Fruit fly (Drosophila melanogaster) whole organism, embryonic: ENCODE measurements around the gene Cat.
A peak's percentile ranks its signal among the peaks of the same experiment; 100 is the strongest.

Source experiments
- C15 ChIP-seq: fragments of 200-800 bp; sonication (Bioruptor generic); IDR thresholded peaks from 3 replicates; pipeline ENCODE4 v1.3.6; 2022; ENCODE audit warnings: missing biosample characterization, missing genetic modification characterization
- CG10147 ChIP-seq: fragments of 200-800 bp; sonication (Bioruptor generic); optimal IDR thresholded peaks from 2 replicates; lab custom pipeline; 2019; ENCODE audit warnings: missing biosample characterization, mild to moderate bottlenecking, missing genetic modification characterization, moderate library complexity
- CG10209 ChIP-seq: fragments of 200-800 bp; sonication (Bioruptor generic); optimal IDR thresholded peaks from 3 replicates; lab custom pipeline; 2017; ENCODE audit warnings: missing biosample characterization, mild to moderate bottlenecking, missing genetic modification characterization, missing genetic modification reagents
- CG10543 ChIP-seq: fragments of 200-800 bp; sonication (Bioruptor generic); optimal IDR thresholded peaks from 3 replicates; lab custom pipeline; 2017; ENCODE audit warnings: missing biosample characterization, mild to moderate bottlenecking, missing genetic modification characterization, moderate library complexity
- CG11398 ChIP-seq: fragments of 200-800 bp; sonication (Bioruptor generic); optimal IDR thresholded peaks from 2 replicates; lab custom pipeline; 2016; ENCODE audit warnings: missing biosample characterization, missing genetic modification characterization
- CG12155 ChIP-seq: fragments of 200-800 bp; sonication (Bioruptor generic); optimal IDR thresholded peaks from 3 replicates; lab custom pipeline; 2016; ENCODE audit warnings: missing biosample characterization, missing genetic modification characterization
- CG13775 ChIP-seq: fragments of 200-800 bp; sonication (Bioruptor generic); optimal IDR thresholded peaks from 3 replicates; lab custom pipeline; 2017; ENCODE audit warnings: missing biosample characterization, mild to moderate bottlenecking, missing genetic modification characterization
- CG15269 ChIP-seq: fragments of 200-800 bp; sonication (Bioruptor generic); optimal IDR thresholded peaks from 2 replicates; lab custom pipeline; 2018; ENCODE audit warnings: missing biosample characterization, mild to moderate bottlenecking, missing genetic modification characterization, moderate library complexity
- CG17612 ChIP-seq: fragments of 200-800 bp; sonication (Bioruptor generic); IDR thresholded peaks from 2 replicates; pipeline ENCODE4 v1.3.6; 2022; ENCODE audit warnings: missing biosample characterization, missing genetic modification characterization
- CG18764 ChIP-seq: fragments of 200-800 bp; sonication (Bioruptor generic); optimal IDR thresholded peaks from 3 replicates; lab custom pipeline; 2016; ENCODE audit warnings: missing biosample characterization, missing genetic modification characterization
- CG31365 ChIP-seq: fragments of 200-800 bp; sonication (Bioruptor generic); optimal IDR thresholded peaks from 2 replicates; lab custom pipeline; 2018; ENCODE audit warnings: missing biosample characterization, mild to moderate bottlenecking, missing genetic modification characterization
- CG31388 ChIP-seq: fragments of 200-800 bp; sonication (Bioruptor generic); optimal IDR thresholded peaks from 2 replicates; lab custom pipeline; 2016; ENCODE audit warnings: missing biosample characterization, missing genetic modification characterization
- CG3163 ChIP-seq: fragments of 200-800 bp; sonication (Bioruptor generic); optimal IDR thresholded peaks from 3 replicates; lab custom pipeline; 2016; ENCODE audit warnings: missing biosample characterization, missing genetic modification characterization
- CG34224 ChIP-seq: fragments of 200-800 bp; sonication (Bioruptor generic); IDR thresholded peaks from 3 replicates; pipeline ENCODE4 v1.3.6; 2022; ENCODE audit warnings: missing biosample characterization, missing genetic modification characterization; ENCODE audit not compliant: partially characterized antibody
- CG4730 ChIP-seq: fragments of 200-800 bp; sonication (Bioruptor generic); IDR thresholded peaks from 2 replicates; pipeline ENCODE4 v1.3.6; 2022; ENCODE audit warnings: missing biosample characterization, missing genetic modification characterization
- CG6175 ChIP-seq: fragments of 200-800 bp; sonication (Bioruptor generic); IDR thresholded peaks from 3 replicates; pipeline ENCODE4 v1.3.6; 2022; ENCODE audit warnings: missing biosample characterization, missing genetic modification characterization
- CG6791 ChIP-seq: fragments of 200-800 bp; sonication (Bioruptor generic); IDR thresholded peaks from 3 replicates; pipeline ENCODE4 v1.3.6; 2022; ENCODE audit warnings: missing biosample characterization, missing genetic modification characterization; ENCODE audit not compliant: partially characterized antibody
- CG7745 ChIP-seq: fragments of 200-800 bp; sonication (Bioruptor generic); optimal IDR thresholded peaks from 2 replicates; lab custom pipeline; 2018; ENCODE audit warnings: missing biosample characterization, mild to moderate bottlenecking, missing genetic modification characterization, moderate library complexity
- CG7786 ChIP-seq: fragments of 200-800 bp; sonication (Bioruptor generic); optimal IDR thresholded peaks from 2 replicates; lab custom pipeline; 2016; ENCODE audit warnings: missing biosample characterization, missing genetic modification characterization
- CG8765 ChIP-seq: fragments of 200-800 bp; sonication (Bioruptor generic); IDR thresholded peaks from 2 replicates; pipeline ENCODE4 v1.3.6; 2022; ENCODE audit warnings: missing biosample characterization, missing genetic modification characterization
- CG8924 ChIP-seq: fragments of 200-800 bp; optimal IDR thresholded peaks from 3 replicates; lab custom pipeline; 2019; ENCODE audit warnings: missing biosample characterization, mild to moderate bottlenecking, missing genetic modification characterization, moderate library complexity
- CG8944 ChIP-seq: fragments of 200-800 bp; sonication (Bioruptor generic); optimal IDR thresholded peaks from 3 replicates; lab custom pipeline; 2016; ENCODE audit warnings: missing biosample characterization, missing genetic modification characterization
- CG9727 ChIP-seq: fragments of 200-800 bp; sonication (Bioruptor generic); optimal IDR thresholded peaks from 3 replicates; lab custom pipeline; 2017; ENCODE audit warnings: missing biosample characterization, mild to moderate bottlenecking, missing genetic modification characterization
- CTCF ChIP-seq: fragments of 200-800 bp; sonication (Bioruptor generic); optimal IDR thresholded peaks from 2 replicates; lab custom pipeline; 2017; ENCODE audit warnings: missing biosample characterization, mild to moderate bottlenecking, missing genetic modification characterization, moderate library complexity
- D19A ChIP-seq: fragments of 200-800 bp; optimal IDR thresholded peaks from 3 replicates; lab custom pipeline; 2019; ENCODE audit warnings: missing biosample characterization, mild to moderate bottlenecking, missing genetic modification characterization, moderate library complexity
- Deaf1 ChIP-seq: fragments of 200-800 bp; optimal IDR thresholded peaks from 3 replicates; lab custom pipeline; 2019; ENCODE audit warnings: missing biosample characterization, mild to moderate bottlenecking, missing genetic modification characterization, moderate library complexity
- Hmx ChIP-seq: fragments of 200-800 bp; sonication (Bioruptor generic); optimal IDR thresholded peaks from 2 replicates; lab custom pipeline; 2016; ENCODE audit warnings: missing biosample characterization, missing genetic modification characterization
- Hsf ChIP-seq: fragments of 200-800 bp; sonication (Bioruptor generic); optimal IDR thresholded peaks from 3 replicates; lab custom pipeline; 2016; ENCODE audit warnings: missing biosample characterization, missing genetic modification characterization
- Kr ChIP-seq: fragments of 200-800 bp; sonication (Bioruptor generic); optimal IDR thresholded peaks from 2 replicates; lab custom pipeline; 2017; ENCODE audit warnings: missing biosample characterization, mild to moderate bottlenecking, missing genetic modification characterization
- Lpt ChIP-seq: fragments of >200 bp; optimal IDR thresholded peaks from 2 replicates; lab custom pipeline; 2018; ENCODE audit warnings: missing biosample characterization, missing genetic modification characterization
- Mrtf ChIP-seq: fragments of 200-800 bp; sonication (Bioruptor generic); IDR thresholded peaks from 3 replicates; pipeline ENCODE4 v1.3.6; 2022; ENCODE audit warnings: missing biosample characterization, missing genetic modification characterization
- NC2β ChIP-seq: fragments of 200-800 bp; sonication (Bioruptor generic); optimal IDR thresholded peaks from 2 replicates; lab custom pipeline; 2016; ENCODE audit warnings: missing biosample characterization, missing genetic modification characterization
- Opbp ChIP-seq: fragments of 200-800 bp; sonication (Bioruptor generic); IDR thresholded peaks from 3 replicates; pipeline ENCODE4 v1.3.6; 2022; ENCODE audit warnings: missing biosample characterization, missing genetic modification characterization; ENCODE audit not compliant: partially characterized antibody
- PHDP ChIP-seq: fragments of 200-800 bp; sonication (Bioruptor generic); optimal IDR thresholded peaks from 3 replicates; lab custom pipeline; 2018; ENCODE audit warnings: missing biosample characterization, mild to moderate bottlenecking, missing genetic modification characterization, moderate library complexity
- Ravus ChIP-seq: fragments of 200-800 bp; sonication (Bioruptor generic); IDR thresholded peaks from 2 replicates; pipeline ENCODE4 v1.3.6; 2022; ENCODE audit warnings: missing biosample characterization, missing genetic modification characterization
- Rfx ChIP-seq: fragments of 200-800 bp; sonication (Bioruptor generic); IDR thresholded peaks from 2 replicates; pipeline ENCODE4 v1.3.6; 2022; ENCODE audit warnings: missing biosample characterization, missing genetic modification characterization
- Sox102F ChIP-seq: fragments of 200-800 bp; sonication (Bioruptor generic); optimal IDR thresholded peaks from 2 replicates; lab custom pipeline; 2018; ENCODE audit warnings: missing biosample characterization, mild to moderate bottlenecking, missing genetic modification characterization, moderate library complexity
- Ssrp ChIP-seq: fragments of 200-800 bp; sonication (Bioruptor generic); optimal IDR thresholded peaks from 2 replicates; lab custom pipeline; 2018; ENCODE audit warnings: missing biosample characterization, mild to moderate bottlenecking, missing genetic modification characterization, moderate library complexity
- aop ChIP-seq: fragments of 200-800 bp; sonication (Bioruptor generic); IDR thresholded peaks from 2 replicates; pipeline ENCODE4 v1.3.6; 2022; ENCODE audit warnings: missing biosample characterization, missing genetic modification characterization
- chm ChIP-seq: fragments of 200-800 bp; sonication (Bioruptor generic); IDR thresholded peaks from 2 replicates; pipeline ENCODE4 v1.3.6; 2022; ENCODE audit warnings: missing biosample characterization, missing genetic modification characterization
- corto ChIP-seq: fragments of 200-800 bp; sonication (Bioruptor generic); optimal IDR thresholded peaks from 2 replicates; lab custom pipeline; 2016; ENCODE audit warnings: missing biosample characterization, mild to moderate bottlenecking, missing genetic modification characterization, moderate library complexity
- crc ChIP-seq: fragments of 200-800 bp; sonication (Bioruptor generic); optimal IDR thresholded peaks from 2 replicates; lab custom pipeline; 2016; ENCODE audit warnings: missing biosample characterization, missing genetic modification characterization
- croc ChIP-seq: fragments of 200-800 bp; sonication (Bioruptor generic); conservative IDR thresholded peaks from 3 replicates; pipeline ENCODE4 v1.3.6; 2022; ENCODE audit warnings: missing biosample characterization, missing genetic modification characterization
- hb ChIP-seq: fragments of 200-800 bp; sonication (Bioruptor generic); IDR thresholded peaks from 3 replicates; pipeline ENCODE4 v1.3.6; 2022; ENCODE audit warnings: missing biosample characterization, missing genetic modification characterization; ENCODE audit not compliant: partially characterized antibody
- lab ChIP-seq: fragments of 200-800 bp; sonication (Bioruptor generic); optimal IDR thresholded peaks from 3 replicates; lab custom pipeline; 2017; ENCODE audit warnings: missing biosample characterization, missing genetic modification characterization, mild to moderate bottlenecking, moderate library complexity, missing genetic modification reagents
- nmo ChIP-seq: fragments of 200-800 bp; sonication (Bioruptor generic); optimal IDR thresholded peaks from 2 replicates; lab custom pipeline; 2018; ENCODE audit warnings: missing biosample characterization, mild to moderate bottlenecking, missing genetic modification characterization, moderate library complexity
- rib ChIP-seq: fragments of 200-800 bp; sonication (Bioruptor generic); IDR thresholded peaks from 2 replicates; pipeline ENCODE4 v1.3.6; 2022; ENCODE audit warnings: missing biosample characterization, missing genetic modification characterization
- scrt ChIP-seq: fragments of 200-800 bp; sonication (Bioruptor generic); optimal IDR thresholded peaks from 2 replicates; lab custom pipeline; 2018; ENCODE audit warnings: missing biosample characterization, mild to moderate bottlenecking, missing genetic modification characterization, moderate library complexity
- tgo ChIP-seq: fragments of 200-800 bp; sonication (Bioruptor generic); IDR thresholded peaks from 3 replicates; pipeline ENCODE4 v1.3.6; 2022; ENCODE audit warnings: missing biosample characterization, missing genetic modification characterization
- tin ChIP-seq: fragments of 200-800 bp; sonication (Bioruptor generic); optimal IDR thresholded peaks from 3 replicates; lab custom pipeline; 2016; ENCODE audit warnings: missing biosample characterization, missing genetic modification characterization
- trem ChIP-seq: fragments of 200-800 bp; optimal IDR thresholded peaks from 3 replicates; lab custom pipeline; 2019; ENCODE audit warnings: missing biosample characterization, mild to moderate bottlenecking, missing genetic modification characterization, moderate library complexity
- vnd ChIP-seq: fragments of 200-800 bp; sonication (Bioruptor generic); IDR thresholded peaks from 3 replicates; pipeline ENCODE4 v1.3.6; 2022; ENCODE audit warnings: missing biosample characterization, missing genetic modification characterization; ENCODE audit not compliant: partially characterized antibody

The Cat gene

dm6 chr3L:18870027-18870426, 47.6 kb downstream of the Cat start, which contains the start of gene Blos3 (continued):
- TF ChIP-seq scrt (GFP tag; lab: Kevin White, UChicago) (peak; percentile 89), Opbp (GFP tag; lab: Robert Waterston, UW) (no peak), corto (GFP tag; lab: Kevin White, UChicago) (no peak), PHDP (tag; lab: Kevin White, UChicago) (no peak), tin (GFP tag; lab: Kevin White, UChicago) (peak; percentile 50), CG8944 (GFP tag; lab: Kevin White, UChicago) (peak; percentile 29), CG31388 (GFP tag; lab: Kevin White, UChicago) (no peak), CG34224 (GFP tag; lab: Robert Waterston, UW) (no peak), CG6791 (no peak), NC2β (GFP tag; lab: Kevin White, UChicago) (peak; percentile 68), vnd (no peak), D19A (no peak), CG17612 (GFP tag; lab: Robert Waterston, UW) (no peak), Ssrp (peak; percentile 39), Deaf1 (tag; lab: Kevin White, UChicago) (no peak), CG8924 (tag; lab: Kevin White, UChicago) (peak; percentile 58), lab (GFP tag; lab: Kevin White, UChicago) (no peak), CG31365 (no peak), croc (GFP tag; lab: Robert Waterston, UW) (no peak), trem (peak; percentile 55), chm (no peak), CG7745 (tag; lab: Kevin White, UChicago) (no peak), CG3163 (peak; percentile 12), CG15269 (no peak), Hsf (peak; percentile 50), CG8765 (GFP tag; lab: Robert Waterston, UW) (no peak), hb (GFP tag; lab: Robert Waterston, UW) (no peak), CG12155 (GFP tag; lab: Kevin White, UChicago) (peak; percentile 24), CG11398 (GFP tag; lab: Kevin White, UChicago) (no peak), CG9727 (GFP tag; lab: Kevin White, UChicago) (peak; percentile 32), Mrtf (GFP tag; lab: Robert Waterston, UW) (no peak), CG18764 (GFP tag; lab: Kevin White, UChicago) (peak; percentile 19), C15 (no peak), rib (GFP tag; lab: Robert Waterston, UW) (no peak), Sox102F (GFP tag; lab: Kevin White, UChicago) (no peak), CTCF (GFP tag; lab: Kevin White, UChicago) (peak; percentile 10), CG13775 (GFP tag; lab: Kevin White, UChicago) (peak; percentile 15), CG10147 (no peak), Ravus (no peak), CG4730 (no peak), Kr (GFP tag; lab: Kevin White, UChicago) (no peak), aop (no peak), CG10209 (GFP tag; lab: Kevin White, UChicago) (no peak), nmo (GFP tag; lab: Kevin White, UChicago) (peak; percentile 11), Rfx (peak; percentile 52; the same call in 1 of the 2 replicates), tgo (no peak), Lpt (GFP tag; lab: Kevin White, UChicago) (no peak), Hmx (peak; percentile 41), CG7786 (GFP tag; lab: Kevin White, UChicago) (peak; percentile 31), CG6175 (GFP tag; lab: Robert Waterston, UW) (no peak), crc (GFP tag; lab: Kevin White, UChicago) (peak; percentile 29), CG10543 (GFP tag; lab: Kevin White, UChicago) (no peak)
